Worm (Caenorhabditis elegans) whole organism, L3 larva: ENCODE data around the gene T20B12.4.

Experiments used
- ZK546.5 ChIP-seq: sonication (generic microtip); optimal IDR thresholded peaks from 2 replicates; lab custom pipeline; 2017; ENCODE audit warnings: missing biosample characterization, missing genetic modification characterization
- ceh-9 ChIP-seq: sonication (generic microtip); optimal IDR thresholded peaks from 2 replicates; lab custom pipeline; 2018; ENCODE audit warnings: missing biosample characterization, missing genetic modification characterization
- egl-5 ChIP-seq: fragments of 150-350 bp; optimal IDR thresholded peaks from 2 replicates; lab custom pipeline; 2017; ENCODE audit warnings: missing biosample characterization, missing genetic modification reagents, missing genetic modification characterization, inconsistent platforms
- jun-1 ChIP-seq: fragments of 150-350 bp; optimal IDR thresholded peaks from 2 replicates; lab custom pipeline; 2014; ENCODE audit warnings: missing biosample characterization, missing genetic modification reagents, missing genetic modification characterization
- lin-39 ChIP-seq: fragments of 150-350 bp; optimal IDR thresholded peaks from 2 replicates; lab custom pipeline; 2018; ENCODE audit warnings: missing biosample characterization, missing genetic modification reagents, missing genetic modification characterization
- nhr-11 ChIP-seq: fragments of 150-350 bp; optimal IDR thresholded peaks from 2 replicates; lab custom pipeline; 2014; ENCODE audit warnings: missing biosample characterization, missing genetic modification characterization
- nhr-23 ChIP-seq: fragments of 150-350 bp; optimal IDR thresholded peaks from 2 replicates; lab custom pipeline; 2014; ENCODE audit warnings: missing biosample characterization, missing genetic modification reagents, missing genetic modification characterization
- nhr-28 ChIP-seq: fragments of 150-350 bp; optimal IDR thresholded peaks from 2 replicates; lab custom pipeline; 2014; ENCODE audit warnings: missing biosample characterization, missing genetic modification characterization
- sea-2 ChIP-seq: fragments of 150-350 bp; sonication (generic microtip); optimal IDR thresholded peaks from 4 replicates; lab custom pipeline; 2014; ENCODE audit warnings: missing biosample characterization, missing genetic modification reagents, missing genetic modification characterization
- snpc-4 ChIP-seq: fragments of 150-350 bp; optimal IDR thresholded peaks from 2 replicates; lab custom pipeline; 2014; ENCODE audit warnings: missing biosample characterization, missing genetic modification characterization
- zag-1 ChIP-seq: fragments of 150-350 bp; optimal IDR thresholded peaks from 2 replicates; lab custom pipeline; 2014; ENCODE audit warnings: missing biosample characterization, missing genetic modification characterization

The T20B12.4 gene

DNA sequence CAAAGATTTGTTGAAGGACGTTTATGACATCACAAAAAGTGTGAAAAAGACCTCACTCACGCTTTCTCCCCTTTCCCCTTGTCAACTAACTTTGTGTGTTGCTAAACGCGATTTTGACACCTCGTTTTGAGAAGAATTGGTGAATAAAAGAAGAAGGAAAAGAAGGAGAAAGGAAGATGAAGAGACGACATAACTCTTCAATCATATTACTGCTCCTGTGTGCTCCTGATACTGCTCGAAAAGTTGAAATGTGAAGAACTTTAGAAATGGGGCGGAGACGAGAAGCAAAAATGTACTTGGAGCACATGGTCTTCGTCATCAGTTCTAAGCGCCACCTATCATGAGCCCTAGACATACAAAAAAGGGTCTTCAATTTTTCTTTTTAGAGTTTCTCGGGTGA is 31.5 kb downstream of the T20B12.4 start:
- TF ChIP-seq snpc-4 = no peak
- no peak for TF ChIP-seq jun-1 (tag; lab: Kevin White, UChicago)
- no peak for TF ChIP-seq egl-5 (tag; lab: Kevin White, UChicago)
- no peak for TF ChIP-seq lin-39 (tag; lab: Kevin White, UChicago)
- TF ChIP-seq nhr-23 (tag; lab: Kevin White, UChicago) = no peak
- TF ChIP-seq nhr-11 (tag; lab: Kevin White, UChicago) = no peak
- TF ChIP-seq nhr-28 (tag; lab: Kevin White, UChicago) = no peak
- no peak for TF ChIP-seq zag-1
- no peak for TF ChIP-seq sea-2 (GFP tag; lab: Kevin White, UChicago)
- TF ChIP-seq ZK546.5 (tag; lab: Kevin White, UChicago) = no peak
- no peak for TF ChIP-seq ceh-9 (tag; lab: Kevin White, UChicago)
